Comparison of ENCODE assay signal across 1 fruit fly cellular context in genomic region chr3L:19151938-19152517, dm6.
A peak's percentile ranks its signal among the peaks of the same experiment; 100 is the strongest.
TF ChIP-seq lines count a peak whose summit lies in the region.

No protein-coding gene starts in this region.

TF ChIP-seq in whole organism, embryonic, 481 proteins besides CTCF, POLR2A, EP300 and RAD21 (continued from another document):
- TF ChIP-seq Ptx1 (GFP tag; IDR thresholded peaks at IDR 0.05; lab: Robert Waterston, UW) (no peak), zf30C (GFP tag; optimal IDR thresholded peaks at IDR 0.05; lab: Kevin White, UChicago) (peak; percentile 31), gt (GFP tag; IDR thresholded peaks at IDR 0.05; lab: Robert Waterston, UW) (no peak), CG10209 (GFP tag; optimal IDR thresholded peaks at IDR 0.05; lab: Kevin White, UChicago) (no peak), CHES-1-like (GFP tag; optimal IDR thresholded peaks at IDR 0.05; lab: Kevin White, UChicago) (no peak), lilli (GFP tag; optimal IDR thresholded peaks at IDR 0.05; lab: Kevin White, UChicago) (no peak), nom (GFP tag; optimal IDR thresholded peaks at IDR 0.05; lab: Kevin White, UChicago) (no peak), corto (GFP tag; optimal IDR thresholded peaks at IDR 0.05; lab: Kevin White, UChicago) (no peak), Lim3 (GFP tag; IDR thresholded peaks at IDR 0.05; lab: Robert Waterston, UW) (no peak), seq (GFP tag; IDR thresholded peaks at IDR 0.05; lab: Robert Waterston, UW) (peak; percentile 21; the same call in 1 of the 2 replicates), Sox100B (GFP tag; optimal IDR thresholded peaks at IDR 0.05; lab: Kevin White, UChicago) (no peak), unc-4 (GFP tag; IDR thresholded peaks at IDR 0.05; lab: Robert Waterston, UW; ENCODE audit: partially characterized antibody) (no peak), Hand (GFP tag; optimal IDR thresholded peaks at IDR 0.05; lab: Kevin White, UChicago) (no peak), croc (GFP tag; conservative IDR thresholded peaks at IDR 0.05; lab: Robert Waterston, UW) (no peak), CG13424 (tag; optimal IDR thresholded peaks at IDR 0.05; lab: Kevin White, UChicago) (no peak), chn (GFP tag; optimal IDR thresholded peaks at IDR 0.05; lab: Kevin White, UChicago) (no peak), CG17802 (tag; optimal IDR thresholded peaks at IDR 0.05; lab: Kevin White, UChicago) (no peak), CG9609 (GFP tag; optimal IDR thresholded peaks at IDR 0.05; lab: Kevin White, UChicago) (no peak), CG17359 (tag; optimal IDR thresholded peaks at IDR 0.05; lab: Kevin White, UChicago) (peak; percentile 10), Stat92E (GFP tag; optimal IDR thresholded peaks at IDR 0.05; lab: Kevin White, UChicago) (no peak), CG1603 (tag; optimal IDR thresholded peaks at IDR 0.05; lab: Kevin White, UChicago) (peak; percentile 4), CG14667 (GFP tag; IDR thresholded peaks at IDR 0.05; lab: Robert Waterston, UW) (no peak), row (GFP tag; IDR thresholded peaks at IDR 0.05; lab: Robert Waterston, UW) (peak; percentile 15; the same call in 1 of the 3 replicates), CG4820 (GFP tag; optimal IDR thresholded peaks at IDR 0.05; lab: Kevin White, UChicago) (no peak), CG8359 (GFP tag; optimal IDR thresholded peaks at IDR 0.05; lab: Kevin White, UChicago; ENCODE audit: borderline replicate concordance) (no peak), CG12391 (tag; optimal IDR thresholded peaks at IDR 0.05; lab: Kevin White, UChicago) (no peak), CG42726 (GFP tag; IDR thresholded peaks at IDR 0.05; lab: Robert Waterston, UW; ENCODE audit: partially characterized antibody) (no peak), ap (GFP tag; IDR thresholded peaks at IDR 0.05; lab: Robert Waterston, UW) (no peak), CG7745 (tag; optimal IDR thresholded peaks at IDR 0.05; lab: Kevin White, UChicago) (no peak), bbx (GFP tag; IDR thresholded peaks at IDR 0.05; lab: Robert Waterston, UW; ENCODE audit: partially characterized antibody) (no peak), Xrp1 (GFP tag; IDR thresholded peaks at IDR 0.05; lab: Robert Waterston, UW) (0 out of 2 replicates have a peak, but pooled peaks have one; percentile 21), CG12769 (tag; optimal IDR thresholded peaks at IDR 0.05; lab: Kevin White, UChicago) (no peak), Scr (GFP tag; IDR thresholded peaks at IDR 0.05; lab: Robert Waterston, UW; ENCODE audit: partially characterized antibody) (no peak), vnd (GFP tag; IDR thresholded peaks at IDR 0.05; lab: Robert Waterston, UW; ENCODE audit: partially characterized antibody) (no peak), YL-1 (GFP tag; optimal IDR thresholded peaks at IDR 0.05; lab: Kevin White, UChicago) (no peak), Dref (GFP tag; IDR thresholded peaks at IDR 0.05; lab: Robert Waterston, UW) (no peak), CG9932 (GFP tag; IDR thresholded peaks at IDR 0.05; lab: Robert Waterston, UW) (no peak), CG34422 (GFP tag; IDR thresholded peaks at IDR 0.05; lab: Robert Waterston, UW) (no peak), onecut (GFP tag; IDR thresholded peaks at IDR 0.05; lab: Robert Waterston, UW) (no peak), CG13123 (GFP tag; optimal IDR thresholded peaks at IDR 0.05; lab: Kevin White, UChicago) (no peak), CG4730 (GFP tag; IDR thresholded peaks at IDR 0.05; lab: Robert Waterston, UW) (0 out of 2 replicates have a peak, but pooled peaks have one; percentile 39), her (GFP tag; optimal IDR thresholded peaks at IDR 0.05; lab: Kevin White, UChicago) (no peak), kah (GFP tag; optimal IDR thresholded peaks at IDR 0.05; lab: Kevin White, UChicago) (no peak), Rfx (GFP tag; IDR thresholded peaks at IDR 0.05; lab: Robert Waterston, UW) (no peak), Mrtf (GFP tag; IDR thresholded peaks at IDR 0.05; lab: Robert Waterston, UW) (no peak), tgo (GFP tag; IDR thresholded peaks at IDR 0.05; lab: Robert Waterston, UW) (no peak), pzg (GFP tag; optimal IDR thresholded peaks at IDR 0.05; lab: Kevin White, UChicago) (no peak), C15 (GFP tag; IDR thresholded peaks at IDR 0.05; lab: Robert Waterston, UW) (no peak), Kr (GFP tag; optimal IDR thresholded peaks at IDR 0.05; lab: Kevin White, UChicago) (no peak)
